Worm (Caenorhabditis elegans) whole organism, young adult: Measurements from ENCODE around the gene nhr-198.
"Not testable (repeated sequence)": the region's sequence is repeated elsewhere in the genome, so short reads cannot be mapped to it uniquely, and the experiment has no call there.

ENCODE experiments used
- F39B2.1 ChIP-seq: fragments of 200-800 bp; sonication (Bioruptor generic); IDR thresholded peaks from 2 replicates; pipeline ENCODE4 v1.3.6; 2022; ENCODE audit warnings: missing genetic modification reagents, missing genetic modification characterization, missing compliant biosample characterization
- T26A5.8 ChIP-seq: sonication (generic microtip); optimal IDR thresholded peaks from 2 replicates; lab custom pipeline; 2016; ENCODE audit warnings: missing genetic modification characterization, missing compliant biosample characterization
- ceh-79 ChIP-seq: sonication (generic microtip); optimal IDR thresholded peaks from 2 replicates; lab custom pipeline; 2017; ENCODE audit warnings: mild to moderate bottlenecking, missing genetic modification characterization, missing compliant biosample characterization
- fkh-3 ChIP-seq: sonication (generic microtip); optimal IDR thresholded peaks from 2 replicates; lab custom pipeline; 2016; ENCODE audit warnings: mild to moderate bottlenecking, missing genetic modification characterization, missing compliant biosample characterization
- let-607 ChIP-seq, 2 experiments: fragments of 200-800 bp in 1 of 2; sonication (Bioruptor generic) in 1 of 2; sonication (generic microtip) in 1 of 2; optimal IDR thresholded peaks; 2 replicates each; lab custom pipeline; 2016 to 2018; ENCODE audit warnings: mild to moderate bottlenecking in 2 of 2, missing compliant biosample characterization in 2 of 2, missing genetic modification characterization in 2 of 2, moderate library complexity in 2 of 2, missing genotype in 1 of 2

DNA sequence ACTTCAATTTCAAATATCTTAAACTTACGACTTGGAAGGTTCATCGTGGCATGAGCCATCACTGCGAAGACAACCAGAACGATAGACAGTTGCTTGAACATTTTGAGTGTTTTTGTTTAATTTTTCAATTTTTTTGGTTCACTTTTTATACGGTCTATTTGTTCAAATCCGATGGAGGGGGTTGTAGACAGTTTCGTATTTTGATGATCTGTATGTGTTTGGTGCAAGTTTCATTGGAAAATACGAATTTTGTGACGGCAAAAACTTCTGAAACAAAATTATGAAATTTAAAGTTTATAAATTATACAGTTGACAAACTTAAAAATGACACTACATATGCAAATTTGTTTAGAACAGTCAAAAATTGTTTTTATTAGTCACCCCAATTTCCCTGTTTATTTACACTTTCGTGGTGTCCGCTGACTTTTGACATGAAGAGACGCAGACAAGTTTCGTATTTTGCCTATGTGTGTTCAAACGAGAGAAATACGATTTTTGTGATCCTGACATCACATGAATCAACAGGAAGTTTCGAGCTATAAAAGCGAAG, 46.2 kb upstream of the nhr-198 start, which contains the start of the genes C55A1.7 and C55A1.6:
- TF ChIP-seq T26A5.8 (tag; lab: Kevin White, UChicago); ceh-79 (tag; lab: Kevin White, UChicago); fkh-3 (tag; lab: Kevin White, UChicago); let-607 (tag; optimal IDR thresholded peaks at IDR 0.05; lab: Kevin White, UChicago); F39B2.1 (GFP tag; lab: Robert Waterston, UW): not testable (repeated sequence)
